Worm (Caenorhabditis elegans) whole organism, young adult: ENCODE results near the gene gcy-1.

Experiments
- B0019.2 ChIP-seq: fragments of 200-800 bp; sonication (Bioruptor generic); conservative IDR thresholded peaks from 2 replicates; pipeline ENCODE4 v1.3.6; 2022; ENCODE audit warnings: missing genetic modification reagents, missing genetic modification characterization, missing compliant biosample characterization
- C06A6.2 ChIP-seq: fragments of 200-800 bp; sonication (Bioruptor generic); conservative IDR thresholded peaks from 2 replicates; pipeline ENCODE4 v1.3.6; 2022; ENCODE audit warnings: missing genetic modification characterization, missing compliant biosample characterization
- C17E4.6 ChIP-seq: fragments of 200-800 bp; sonication (Bioruptor generic); IDR thresholded peaks from 2 replicates; pipeline ENCODE4 v1.3.6; 2022; ENCODE audit warnings: missing genetic modification reagents, missing genetic modification characterization, missing compliant biosample characterization
- F55B11.4 ChIP-seq: sonication (generic microtip); optimal IDR thresholded peaks from 2 replicates; lab custom pipeline; 2016; ENCODE audit warnings: missing compliant biosample characterization, missing genetic modification characterization, borderline replicate concordance; ENCODE audit not compliant: insufficient read depth
- K11D2.4 ChIP-seq: fragments of 200-800 bp; sonication (Bioruptor generic); IDR thresholded peaks from 2 replicates; pipeline ENCODE4 v1.3.6; 2022; ENCODE audit warnings: missing genetic modification reagents, missing genetic modification characterization, missing compliant biosample characterization
- T26A5.8 ChIP-seq: sonication (generic microtip); optimal IDR thresholded peaks from 2 replicates; lab custom pipeline; 2016; ENCODE audit warnings: missing genetic modification characterization, missing compliant biosample characterization
- Y53F4B.3 ChIP-seq: fragments of 200-800 bp; sonication (Bioruptor generic); IDR thresholded peaks from 2 replicates; pipeline ENCODE4 v1.3.6; 2022; ENCODE audit warnings: missing genetic modification reagents, missing genetic modification characterization, missing compliant biosample characterization
- Y56A3A.18 ChIP-seq: fragments of 200-800 bp; sonication (Bioruptor generic); IDR thresholded peaks from 2 replicates; pipeline ENCODE4 v1.3.6; 2022; ENCODE audit warnings: missing genetic modification reagents, missing genetic modification characterization, missing compliant biosample characterization
- akir-1 ChIP-seq: fragments of 200-800 bp; sonication (Bioruptor generic); optimal IDR thresholded peaks from 2 replicates; lab custom pipeline; 2018; ENCODE audit warnings: mild to moderate bottlenecking, missing genetic modification characterization, moderate library complexity, missing compliant biosample characterization
- atf-7 ChIP-seq: sonication (generic microtip); optimal IDR thresholded peaks from 2 replicates; lab custom pipeline; 2017; ENCODE audit warnings: mild to moderate bottlenecking, missing genetic modification characterization, missing compliant biosample characterization
- attf-3 ChIP-seq: fragments of 200-800 bp; sonication (Bioruptor generic); conservative IDR thresholded peaks from 2 replicates; pipeline ENCODE4 v1.3.6; 2022; ENCODE audit warnings: missing genetic modification reagents, missing genetic modification characterization, missing compliant biosample characterization
- attf-6 ChIP-seq: fragments of 200-800 bp; sonication (Bioruptor generic); IDR thresholded peaks from 2 replicates; pipeline ENCODE4 v1.3.6; 2022; ENCODE audit warnings: missing genetic modification reagents, missing genetic modification characterization, missing compliant biosample characterization
- ccch-3 ChIP-seq: fragments of 200-800 bp; sonication (Bioruptor generic); optimal IDR thresholded peaks from 2 replicates; lab custom pipeline; 2018; ENCODE audit warnings: mild to moderate bottlenecking, missing genetic modification characterization, missing compliant biosample characterization
- cebp-2 ChIP-seq: fragments of 200-800 bp; sonication (Bioruptor generic); IDR thresholded peaks from 2 replicates; pipeline ENCODE4 v1.3.6; 2022; ENCODE audit warnings: missing genetic modification characterization, missing compliant biosample characterization
- ceh-27 ChIP-seq: fragments of 200-800 bp; sonication (Bioruptor generic); optimal IDR thresholded peaks from 2 replicates; lab custom pipeline; 2018; ENCODE audit warnings: mild to moderate bottlenecking, missing genetic modification characterization, moderate library complexity, missing compliant biosample characterization
- die-1 ChIP-seq: sonication (generic microtip); optimal IDR thresholded peaks from 2 replicates; lab custom pipeline; 2016; ENCODE audit warnings: missing genotype, mild to moderate bottlenecking, missing genetic modification characterization, missing compliant biosample characterization
- egl-44 ChIP-seq: fragments of 200-800 bp; sonication (Bioruptor generic); IDR thresholded peaks from 2 replicates; pipeline ENCODE4 v1.3.6; 2022; ENCODE audit warnings: missing genetic modification reagents, missing genetic modification characterization, missing compliant biosample characterization
- egrh-3 ChIP-seq: fragments of 200-800 bp; sonication (Bioruptor generic); IDR thresholded peaks from 2 replicates; pipeline ENCODE4 v1.3.6; 2022; ENCODE audit warnings: missing genetic modification reagents, missing genetic modification characterization, missing compliant biosample characterization
- gei-17 ChIP-seq: fragments of 200-800 bp; sonication (Bioruptor generic); optimal IDR thresholded peaks from 2 replicates; lab custom pipeline; 2018; ENCODE audit warnings: mild to moderate bottlenecking, missing genetic modification characterization, missing compliant biosample characterization
- him-1 ChIP-seq: sonication (generic microtip); optimal IDR thresholded peaks from 2 replicates; lab custom pipeline; 2016; ENCODE audit warnings: missing genotype, missing genetic modification reagents, missing genetic modification characterization, missing compliant biosample characterization
- hmg-1.2 ChIP-seq: fragments of 200-800 bp; sonication (Bioruptor generic); IDR thresholded peaks from 2 replicates; pipeline ENCODE4 v1.3.6; 2022; ENCODE audit warnings: missing genetic modification reagents, missing genetic modification characterization, missing compliant biosample characterization
- hmg-20 ChIP-seq: fragments of 200-800 bp; sonication (Bioruptor generic); IDR thresholded peaks from 2 replicates; pipeline ENCODE4 v1.3.6; 2022; ENCODE audit warnings: missing genetic modification reagents, missing genetic modification characterization, missing compliant biosample characterization
- hsf-1 ChIP-seq: fragments of 200-800 bp; sonication (Bioruptor generic); IDR thresholded peaks from 2 replicates; pipeline ENCODE4 v1.3.6; 2022; ENCODE audit warnings: missing genetic modification reagents, missing genetic modification characterization, missing compliant biosample characterization
- lag-1 ChIP-seq: fragments of 200-800 bp; sonication (Bioruptor generic); IDR thresholded peaks from 2 replicates; pipeline ENCODE4 v1.3.6; 2022; ENCODE audit warnings: missing genetic modification reagents, missing genetic modification characterization, missing compliant biosample characterization
- lin-54 ChIP-seq: fragments of 200-800 bp; sonication (Bioruptor generic); optimal IDR thresholded peaks from 2 replicates; lab custom pipeline; 2018; ENCODE audit warnings: mild to moderate bottlenecking, missing genetic modification characterization, missing compliant biosample characterization
- lsy-27 ChIP-seq: sonication (generic microtip); optimal IDR thresholded peaks from 2 replicates; lab custom pipeline; 2017; ENCODE audit warnings: missing genetic modification characterization, mild to moderate bottlenecking, missing compliant biosample characterization, antibody characterized with exemption, missing genotype, borderline replicate concordance; ENCODE audit not compliant: insufficient read depth
- madf-10 ChIP-seq: sonication (generic microtip); optimal IDR thresholded peaks from 2 replicates; lab custom pipeline; 2016; ENCODE audit warnings: mild to moderate bottlenecking, missing genetic modification characterization, missing compliant biosample characterization
- madf-3 ChIP-seq: fragments of 200-800 bp; sonication (Bioruptor generic); IDR thresholded peaks from 2 replicates; pipeline ENCODE4 v1.3.6; 2022; ENCODE audit warnings: missing genetic modification reagents, missing genetic modification characterization, missing compliant biosample characterization
- mcd-1 ChIP-seq: fragments of 200-800 bp; sonication (Bioruptor generic); IDR thresholded peaks from 2 replicates; pipeline ENCODE4 v1.3.6; 2022; ENCODE audit warnings: missing genetic modification reagents, missing genetic modification characterization, missing compliant biosample characterization
- mes-4 ChIP-seq: sonication (generic microtip); optimal IDR thresholded peaks from 2 replicates; lab custom pipeline; 2016; ENCODE audit warnings: missing genotype, missing genetic modification characterization, missing compliant biosample characterization
- nfya-1 ChIP-seq: sonication (generic microtip); optimal IDR thresholded peaks from 2 replicates; lab custom pipeline; 2017; ENCODE audit warnings: antibody characterized with exemption, missing compliant biosample characterization, missing genetic modification characterization, borderline replicate concordance; ENCODE audit not compliant: insufficient read depth
- nhr-80 ChIP-seq: sonication (generic microtip); optimal IDR thresholded peaks from 2 replicates; lab custom pipeline; 2016; ENCODE audit warnings: missing genetic modification characterization, missing compliant biosample characterization
- snpc-4 ChIP-seq, 5 experiments: fragments of 150-350 bp in 1 of 5; sonication (generic microtip) in 4 of 5; optimal IDR thresholded peaks; 2 replicates each; lab custom pipeline; 2014 to 2018; ENCODE audit warnings: missing genetic modification characterization in 5 of 5, missing biosample characterization in 3 of 5, antibody characterized with exemption in 2 of 5, mild to moderate bottlenecking in 2 of 5, missing compliant biosample characterization in 2 of 5, missing genotype in 2 of 5, moderate library complexity in 2 of 5, missing genetic modification reagents in 1 of 5
- tlf-1 ChIP-seq: fragments of 200-800 bp; sonication (Bioruptor generic); optimal IDR thresholded peaks from 2 replicates; lab custom pipeline; 2018; ENCODE audit warnings: mild to moderate bottlenecking, missing genetic modification characterization, missing compliant biosample characterization
- ztf-28 ChIP-seq: fragments of 200-800 bp; sonication (Bioruptor generic); IDR thresholded peaks from 2 replicates; pipeline ENCODE4 v1.3.6; 2022; ENCODE audit warnings: missing genetic modification reagents, missing genetic modification characterization, missing compliant biosample characterization
- ztf-3 ChIP-seq: fragments of 200-800 bp; sonication (Bioruptor generic); optimal IDR thresholded peaks from 2 replicates; lab custom pipeline; 2018; ENCODE audit warnings: mild to moderate bottlenecking, missing genetic modification characterization, missing compliant biosample characterization

The gcy-1 gene

ce11 chrII:9485081-9485730 lies 31.5 kb downstream of the gcy-1 start:
- TF ChIP-seq T26A5.8 (no peak), K11D2.4 (GFP tag; lab: Robert Waterston, UW) (no peak), F55B11.4 (tag; lab: Kevin White, UChicago) (no peak), ccch-3 (GFP tag; lab: Kevin White, UChicago) (no peak), attf-6 (GFP tag; lab: Robert Waterston, UW) (no peak), cebp-2 (GFP tag; lab: Robert Waterston, UW) (no peak), die-1 (tag; lab: Kevin White, UChicago) (no peak)

ce11 chrII:9483342-9483741 lies 33.4 kb downstream of the gcy-1 start:
- no peak for TF ChIP-seq gei-17 (GFP tag; lab: Kevin White, UChicago)
- TF ChIP-seq ztf-3 (GFP tag; lab: Kevin White, UChicago) = no peak
- TF ChIP-seq hsf-1 (GFP tag; lab: Robert Waterston, UW) = no peak
- no peak for TF ChIP-seq snpc-4 (GFP tag; optimal IDR thresholded peaks at IDR 0.05; lab: Kevin White, UChicago)
- no peak for TF ChIP-seq snpc-4 (tag; optimal IDR thresholded peaks at IDR 0.05; lab: Kevin White, UChicago)
- TF ChIP-seq mcd-1 (GFP tag; lab: Robert Waterston, UW) = no peak
- TF ChIP-seq ceh-27 = no peak
- TF ChIP-seq K11D2.4 (GFP tag; lab: Robert Waterston, UW) = no peak
- TF ChIP-seq akir-1 (GFP tag; lab: Kevin White, UChicago) = no peak
- no peak for TF ChIP-seq Y53F4B.3 (GFP tag; lab: Robert Waterston, UW)
- no peak for TF ChIP-seq attf-3 (GFP tag; lab: Robert Waterston, UW)
- no peak for TF ChIP-seq tlf-1 (GFP tag; lab: Kevin White, UChicago)
- TF ChIP-seq B0019.2 (GFP tag; lab: Robert Waterston, UW) = no peak
- no peak for TF ChIP-seq Y56A3A.18
- TF ChIP-seq T26A5.8 = no peak
- TF ChIP-seq ztf-28 (GFP tag; lab: Robert Waterston, UW) = no peak
- no peak for TF ChIP-seq lag-1
- no peak for TF ChIP-seq madf-3 (GFP tag; lab: Robert Waterston, UW)
- no peak for TF ChIP-seq madf-10 (tag; lab: Kevin White, UChicago)
- TF ChIP-seq die-1 (tag; lab: Kevin White, UChicago) = no peak
- TF ChIP-seq hmg-20 (GFP tag; lab: Robert Waterston, UW) = no peak

ce11 chrII:9482529-9482928 lies 34.2 kb downstream of the gcy-1 start:
- TF ChIP-seq atf-7 = peak; percentile 29
- no peak for TF ChIP-seq C17E4.6 (GFP tag; lab: Robert Waterston, UW)
- TF ChIP-seq ztf-3 (GFP tag; lab: Kevin White, UChicago) = no peak
- no peak for TF ChIP-seq lsy-27 (tag; lab: Kevin White, UChicago)
- no peak for TF ChIP-seq madf-10 (tag; lab: Kevin White, UChicago)
- no peak for TF ChIP-seq lin-54
- no peak for TF ChIP-seq nfya-1
- TF ChIP-seq egl-44 (GFP tag; lab: Robert Waterston, UW) = no peak
- no peak for TF ChIP-seq C06A6.2 (GFP tag; lab: Robert Waterston, UW)
- TF ChIP-seq him-1 (tag; lab: Kevin White, UChicago) = no peak
- TF ChIP-seq nhr-80 (tag; lab: Kevin White, UChicago) = peak; percentile 16
- no peak for TF ChIP-seq egrh-3 (GFP tag; lab: Robert Waterston, UW)
- no peak for TF ChIP-seq mes-4 (tag; lab: Kevin White, UChicago)
- no peak for TF ChIP-seq hmg-1.2 (GFP tag; lab: Robert Waterston, UW)
